Fruit fly (Drosophila melanogaster): ENCODE results near the gene GckIII.

The GckIII gene

DNA sequence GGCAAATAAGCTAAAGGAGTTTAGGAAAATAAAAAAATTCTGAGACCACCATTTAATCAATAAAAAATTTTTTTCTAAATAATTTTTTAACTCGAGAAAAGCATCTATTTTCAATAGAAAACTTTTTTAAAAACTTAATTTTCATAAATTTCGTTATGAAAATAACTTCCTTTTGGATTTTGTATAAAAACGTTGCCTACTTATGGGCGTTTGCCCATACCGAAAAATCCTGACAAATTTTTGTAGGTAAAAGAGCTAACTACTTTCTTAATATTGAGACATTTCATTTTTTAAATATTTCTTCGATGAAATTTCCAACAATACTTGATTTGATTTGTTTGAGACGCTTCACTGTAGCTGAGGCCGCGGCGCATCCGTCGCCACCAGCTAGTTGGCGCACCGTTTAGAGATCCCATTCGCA is 25.1 kb upstream of the GckIII start (continued):
- TF ChIP-seq corto (GFP tag; optimal IDR thresholded peaks at IDR 0.05) (no peak), CG7556 (GFP tag; optimal IDR thresholded peaks at IDR 0.05) (peak; percentile 79), CG11723 (GFP tag; optimal IDR thresholded peaks at IDR 0.05) (peak; percentile 23), scrt (GFP tag; optimal IDR thresholded peaks at IDR 0.05) (peak; percentile 3), tll (GFP tag; optimal IDR thresholded peaks at IDR 0.05) (no peak), Deaf1 (tag; optimal IDR thresholded peaks at IDR 0.05) (no peak), CG31441 (GFP tag; IDR thresholded peaks at IDR 0.05) (peak; percentile 71), trem (tag; optimal IDR thresholded peaks at IDR 0.05) (peak; percentile 18), lov (optimal IDR thresholded peaks at IDR 0.05) (no peak), lov (GFP tag; IDR thresholded peaks at IDR 0.05) (no peak), NC2β (GFP tag; optimal IDR thresholded peaks at IDR 0.05) (no peak), maf-S (GFP tag; optimal IDR thresholded peaks at IDR 0.05) (no peak), stc (GFP tag; IDR thresholded peaks at IDR 0.05) (no peak), HmgZ (tag; optimal IDR thresholded peaks at IDR 0.05) (no peak), CG10979 (tag; optimal IDR thresholded peaks at IDR 0.05) (peak; percentile 58), Atf6 (GFP tag; IDR thresholded peaks at IDR 0.05) (no peak), btn (GFP tag; optimal IDR thresholded peaks at IDR 0.05) (no peak), sima (GFP tag; optimal IDR thresholded peaks at IDR 0.05) (no peak), CG6791 (GFP tag; IDR thresholded peaks at IDR 0.05; ENCODE audit: partially characterized antibody) (no peak), mld (GFP tag; IDR thresholded peaks at IDR 0.05; ENCODE audit: partially characterized antibody) (no peak), CG7963 (GFP tag; IDR thresholded peaks at IDR 0.05; ENCODE audit: partially characterized antibody) (no peak), hbn (GFP tag; IDR thresholded peaks at IDR 0.05; ENCODE audit: partially characterized antibody) (no peak), Lpt (GFP tag; optimal IDR thresholded peaks at IDR 0.05) (no peak), CG14965 (GFP tag; optimal IDR thresholded peaks at IDR 0.05; ENCODE audit: borderline replicate concordance) (no peak), h (optimal IDR thresholded peaks at IDR 0.05) (no peak), CG13424 (tag; optimal IDR thresholded peaks at IDR 0.05) (peak; percentile 60), CG11695 (GFP tag; IDR thresholded peaks at IDR 0.05) (no peak), Nf-YC (tag; optimal IDR thresholded peaks at IDR 0.05) (no peak), vfl (GFP tag; optimal IDR thresholded peaks at IDR 0.05) (no peak), tin (GFP tag; optimal IDR thresholded peaks at IDR 0.05) (peak; percentile 33), PHDP (tag; optimal IDR thresholded peaks at IDR 0.05) (peak; percentile 43), peb (GFP tag; IDR thresholded peaks at IDR 0.05) (no peak), CG18011 (GFP tag; optimal IDR thresholded peaks at IDR 0.05) (no peak), Ets97D (GFP tag; optimal IDR thresholded peaks at IDR 0.05) (no peak), slp2 (GFP tag; optimal IDR thresholded peaks at IDR 0.05) (peak; percentile 16), CG11085 (GFP tag; IDR thresholded peaks at IDR 0.05) (no peak), dysf (GFP tag; IDR thresholded peaks at IDR 0.05) (no peak), CG10274 (GFP tag; optimal IDR thresholded peaks at IDR 0.05) (peak; percentile 22), H2.0 (GFP tag; IDR thresholded peaks at IDR 0.05) (peak; percentile 14; the same call in 1 of the 2 replicates), pan (optimal IDR thresholded peaks at IDR 0.05) (no peak), pan (GFP tag; optimal IDR thresholded peaks at IDR 0.05 in 1 of 2, IDR thresholded peaks at IDR 0.05 in 1 of 2) (no peak), CG10209 (GFP tag; optimal IDR thresholded peaks at IDR 0.05) (peak; percentile 33), CG4707 (GFP tag; optimal IDR thresholded peaks at IDR 0.05) (no peak), Sry-β (GFP tag; optimal IDR thresholded peaks at IDR 0.05) (no peak), CG5245 (GFP tag; optimal IDR thresholded peaks at IDR 0.05) (no peak), CG17829 (tag; optimal IDR thresholded peaks at IDR 0.05) (peak; percentile 52), kni (GFP tag; optimal IDR thresholded peaks at IDR 0.05) (no peak), CG13287 (GFP tag; IDR thresholded peaks at IDR 0.05; ENCODE audit: partially characterized antibody) (no peak), hkb (optimal IDR thresholded peaks at IDR 0.05) (no peak), hkb (GFP tag; IDR thresholded peaks at IDR 0.05) (no peak), D19B (GFP tag; optimal IDR thresholded peaks at IDR 0.05) (no peak), CG8924 (tag; optimal IDR thresholded peaks at IDR 0.05) (peak; percentile 44)
